Worm (Caenorhabditis elegans) whole organism, early embryonic: Measurements from ENCODE around the gene cutl-1.

Experiments used
- F13C5.2 ChIP-seq: sonication (generic microtip); optimal IDR thresholded peaks from 2 replicates; lab custom pipeline; 2017; ENCODE audit warnings: mild to moderate bottlenecking, missing genetic modification characterization, inconsistent platforms, missing compliant biosample characterization
- ama-1 ChIP-seq: fragments of 150-350 bp; optimal IDR thresholded peaks from 2 replicates; lab custom pipeline; 2014
- ceh-13 ChIP-seq: fragments of 200-800 bp; sonication (Bioruptor generic); optimal IDR thresholded peaks from 2 replicates; lab custom pipeline; 2018; ENCODE audit warnings: mild to moderate bottlenecking, missing genetic modification characterization, missing compliant biosample characterization
- ceh-36 ChIP-seq: sonication (generic microtip); optimal IDR thresholded peaks from 2 replicates; lab custom pipeline; 2016; ENCODE audit warnings: missing genetic modification characterization, inconsistent platforms, missing compliant biosample characterization
- sea-1 ChIP-seq: fragments of 200-800 bp; sonication (Bioruptor generic); conservative IDR thresholded peaks from 2 replicates; pipeline ENCODE4 v1.3.6; 2022; ENCODE audit warnings: missing genetic modification characterization, missing compliant biosample characterization
- tbx-37 ChIP-seq: fragments of 200-800 bp; sonication (Bioruptor generic); conservative IDR thresholded peaks from 2 replicates; pipeline ENCODE4 v1.3.6; 2022; ENCODE audit warnings: missing genetic modification reagents, missing genetic modification characterization, missing compliant biosample characterization

DNA sequence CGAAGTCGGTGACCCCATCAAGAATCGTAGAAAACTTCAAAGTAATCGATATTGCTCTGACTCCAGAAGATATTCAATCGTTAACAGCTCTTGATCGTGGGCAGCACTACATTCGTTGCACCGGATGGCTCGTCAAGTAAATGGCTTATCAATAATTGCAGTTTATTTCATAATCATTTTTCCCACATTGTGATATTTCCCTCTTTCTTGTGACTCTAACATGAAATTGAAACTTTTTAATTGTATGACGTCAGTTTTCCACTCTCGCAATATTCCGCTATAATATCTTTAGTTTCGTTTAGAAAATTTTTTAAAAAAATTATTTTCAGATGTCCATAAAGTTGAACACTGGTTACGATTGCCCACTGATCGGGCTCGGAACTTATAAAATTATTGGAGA is 2.0 kb upstream of the cutl-1 start, which contains the start of gene F53F1.3:
- no peak for TF ChIP-seq ama-1 (lab: Kevin White, UChicago)
- no peak for TF ChIP-seq tbx-37 (GFP tag; lab: Robert Waterston, UW)
- TF ChIP-seq ceh-36 (tag; lab: Kevin White, UChicago): no peak
- no peak for TF ChIP-seq F13C5.2 (tag; lab: Kevin White, UChicago)
- no peak for TF ChIP-seq sea-1
- TF ChIP-seq ceh-13: no peak
